Worm (Caenorhabditis elegans) whole organism, L4/young adult: ENCODE measurements around the gene F31F4.11.

ENCODE experiments used
- W03F9.2 ChIP-seq: fragments of 150-350 bp; optimal IDR thresholded peaks from 2 replicates; lab custom pipeline; 2014; ENCODE audit warnings: missing biosample characterization, missing genetic modification characterization
- dao-5 ChIP-seq: sonication (generic microtip); optimal IDR thresholded peaks from 2 replicates; lab custom pipeline; 2016; ENCODE audit warnings: missing genotype, missing genetic modification characterization, moderate library complexity, missing compliant biosample characterization

DNA sequence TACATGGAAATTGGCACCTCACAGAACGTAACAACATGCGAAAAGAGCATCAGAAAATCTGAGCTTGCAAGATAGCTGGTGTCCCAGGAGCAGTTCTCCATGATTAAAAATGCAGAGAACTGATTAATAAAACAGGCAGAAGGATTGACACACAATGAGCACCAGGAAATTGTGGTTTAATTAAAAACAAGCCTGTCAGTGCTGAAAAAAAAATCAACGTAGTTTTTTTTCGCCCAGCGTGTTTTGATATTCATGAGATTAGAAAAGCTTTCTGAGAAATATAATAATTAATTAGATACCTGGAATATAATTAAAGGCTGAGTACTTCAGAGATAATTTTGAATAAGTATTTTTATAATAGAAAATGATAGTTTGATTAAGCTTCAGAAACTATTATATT is 6.6 kb downstream of the F31F4.11 start, which contains the start of gene srh-246:
- TF ChIP-seq dao-5 (tag; lab: Kevin White, UChicago) (no peak), W03F9.2 (tag; lab: Kevin White, UChicago) (no peak)
